Worm (Caenorhabditis elegans): Measurements from ENCODE around the gene ZC196.8.

Gene ZC196.8

ce11 chrV:8683787-8684186 is 38.3 kb downstream of the ZC196.8 start:
- TF ChIP-seq nhr-111 (GFP tag; optimal IDR thresholded peaks at IDR 0.05) = no peak

- TF ChIP-seq php-3 (GFP tag; IDR thresholded peaks at IDR 0.05) (peak; percentile 93), dve-1 (tag; optimal IDR thresholded peaks at IDR 0.05; ENCODE audit: insufficient read depth) (no peak), zip-11 (GFP tag; IDR thresholded peaks at IDR 0.05) (no peak), mep-1 (tag; optimal IDR thresholded peaks at IDR 0.05) (no peak), daf-16 (GFP tag; optimal IDR thresholded peaks at IDR 0.05) (no peak), daf-16 (tag; optimal IDR thresholded peaks at IDR 0.05) (peak; percentile 67), pqm-1 (tag; optimal IDR thresholded peaks at IDR 0.05) (peak; percentile 66), mdl-1 (tag; optimal IDR thresholded peaks at IDR 0.05) (peak in 1 of 2 experiments; percentile 42), mxl-3 (GFP tag; optimal IDR thresholded peaks at IDR 0.05) (peak; percentile 58)
These were observed 39.3 kb downstream of the ZC196.8 start, which contains the start of gene cln-3.3 for ce11 chrV:8682719-8683118. TSS of gene cln-3.3 (plus strand) at chrV:8683052.

ce11 chrV:8681050-8681449 is 41.0 kb downstream of the ZC196.8 start, which contains the start of gene ZC190.2:
TSS of gene ZC190.2 (plus strand) at chrV:8681350.
- TF ChIP-seq lin-13 (GFP tag; optimal IDR thresholded peaks at IDR 0.05) = no peak
- no peak for TF ChIP-seq lin-15B (tag; optimal IDR thresholded peaks at IDR 0.05)
- TF ChIP-seq pha-4 (GFP tag; IDR thresholded peaks at IDR 0.05) = no peak
- TF ChIP-seq pha-4 (tag; optimal IDR thresholded peaks at IDR 0.05) = no peak
- TF ChIP-seq ama-1 (optimal IDR thresholded peaks at IDR 0.05) = no peak
- no peak for TF ChIP-seq daf-19 (GFP tag; conservative IDR thresholded peaks at IDR 0.05)
- TF ChIP-seq D1046.2 (GFP tag; IDR thresholded peaks at IDR 0.05) = no peak
- no peak for TF ChIP-seq mxl-3 (GFP tag; optimal IDR thresholded peaks at IDR 0.05)
- no peak for TF ChIP-seq ceh-28 (tag; optimal IDR thresholded peaks at IDR 0.05)
- no peak for TF ChIP-seq lir-3 (tag; optimal IDR thresholded peaks at IDR 0.05)
- TF ChIP-seq snpc-4 (tag; optimal IDR thresholded peaks at IDR 0.05) = no peak
- no peak for TF ChIP-seq zfp-2 (tag; optimal IDR thresholded peaks at IDR 0.05)
- no peak for TF ChIP-seq dmd-9 (GFP tag; IDR thresholded peaks at IDR 0.05)
- TF ChIP-seq dpl-1 (GFP tag; optimal IDR thresholded peaks at IDR 0.05) = no peak
- TF ChIP-seq F49E8.2 (tag; optimal IDR thresholded peaks at IDR 0.05; ENCODE audit: borderline replicate concordance) = no peak
- TF ChIP-seq aha-1 (tag) = no peak

DNA sequence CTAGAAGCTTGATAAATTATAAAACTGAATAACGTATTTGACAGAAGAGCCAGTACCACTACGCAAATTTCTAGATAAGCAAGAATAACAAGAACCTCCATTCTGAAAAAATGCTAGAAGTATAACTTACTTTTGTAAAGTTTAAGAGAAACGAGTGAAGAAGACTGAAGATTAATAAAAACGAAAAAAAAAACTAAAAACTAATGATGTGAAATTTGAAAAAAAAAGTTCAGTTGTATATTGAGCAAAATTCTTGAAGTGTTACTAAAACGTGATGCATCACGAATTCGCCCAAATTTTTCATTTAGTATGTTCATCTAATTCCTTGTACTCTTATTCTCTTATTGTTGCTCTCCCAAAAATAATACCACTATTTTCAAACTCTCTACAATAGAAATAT is 44.9 kb downstream of the ZC196.8 start, which contains the start of gene ZC190.6:
TSS of gene ZC190.6 (minus strand) at position 101 of the 400 bp plus-strand sequence.
- TF ChIP-seq set-16 (GFP tag; IDR thresholded peaks at IDR 0.05) (no peak), mdt-29 (GFP tag; IDR thresholded peaks at IDR 0.05) (no peak)

- peak; percentile 37 for TF ChIP-seq aha-1 (tag)
- TF ChIP-seq nhr-237 (tag; optimal IDR thresholded peaks at IDR 0.05) = no peak
- TF ChIP-seq daf-19 (GFP tag; conservative IDR thresholded peaks at IDR 0.05) = no peak
- no peak for TF ChIP-seq daf-12 (tag; optimal IDR thresholded peaks at IDR 0.05)
- TF ChIP-seq snpc-1.2 (GFP tag; IDR thresholded peaks at IDR 0.05) = no peak
- TF ChIP-seq lin-29 (GFP tag; IDR thresholded peaks at IDR 0.05) = no peak
- TF ChIP-seq lim-7 (GFP tag; IDR thresholded peaks at IDR 0.05) = no peak
These were observed 48.6 kb downstream of the ZC196.8 start, which contains the start of gene ZC190.5 for ce11 chrV:8673498-8673897. TSS of gene ZC190.5 (minus strand) at chrV:8673598.

- TF ChIP-seq dpl-1 (GFP tag; optimal IDR thresholded peaks at IDR 0.05) (no peak), daf-12 (tag; optimal IDR thresholded peaks at IDR 0.05) (no peak), lin-39 (tag; optimal IDR thresholded peaks at IDR 0.05) (no peak), egl-43 (GFP tag; IDR thresholded peaks at IDR 0.05) (no peak), nhr-77 (tag; optimal IDR thresholded peaks at IDR 0.05) (peak; percentile 14), ZK337.2 (GFP tag; IDR thresholded peaks at IDR 0.05) (no peak), gei-8 (GFP tag; optimal IDR thresholded peaks at IDR 0.05) (no peak), cey-2 (tag; optimal IDR thresholded peaks at IDR 0.05; ENCODE audit: borderline replicate concordance, insufficient read depth) (no peak), mdt-29 (GFP tag; IDR thresholded peaks at IDR 0.05) (no peak), zag-1 (tag; optimal IDR thresholded peaks at IDR 0.05) (no peak), nhr-6 (tag; optimal IDR thresholded peaks at IDR 0.05) (no peak), nhr-10 (tag; optimal IDR thresholded peaks at IDR 0.05) (peak; percentile 44), Y105C5A.15 (GFP tag; IDR thresholded peaks at IDR 0.05) (no peak), F49E8.2 (tag; optimal IDR thresholded peaks at IDR 0.05; ENCODE audit: borderline replicate concordance) (no peak), F44E2.7 (GFP tag; IDR thresholded peaks at IDR 0.05) (no peak), F26F4.8 (GFP tag; conservative IDR thresholded peaks at IDR 0.05) (no peak)
These were observed 50.4 kb downstream of the ZC196.8 start for ce11 chrV:8671568-8672123.

Measured in whole organism, L4 larva.